Worm (Caenorhabditis elegans): ENCODE measurements around the gene Y55B1BR.6.
"Not testable (repeated sequence)": the region's sequence is repeated elsewhere in the genome, so short reads cannot be mapped to it uniquely, and the experiment has no call there.

ce11 chrIII:445515-445914 is 18.1 kb downstream of the Y55B1BR.6 start:
- not testable (repeated sequence) for TF ChIP-seq hlh-4 (tag; optimal IDR thresholded peaks at IDR 0.05); ama-1 (optimal IDR thresholded peaks at IDR 0.05); nhr-12 (tag; optimal IDR thresholded peaks at IDR 0.05)
